Worm (Caenorhabditis elegans) whole organism, L2 larva: Measurements from ENCODE around the gene sra-31.

ENCODE experiments used
- ceh-82 ChIP-seq: fragments of 150-350 bp; optimal IDR thresholded peaks from 2 replicates; lab custom pipeline; 2014; ENCODE audit warnings: missing biosample characterization, missing genetic modification characterization
- crh-2 ChIP-seq: sonication (generic microtip); optimal IDR thresholded peaks from 2 replicates; lab custom pipeline; 2017; ENCODE audit warnings: missing biosample characterization, missing genetic modification characterization
- lin-39 ChIP-seq: fragments of 150-350 bp; optimal IDR thresholded peaks from 2 replicates; lab custom pipeline; 2014; ENCODE audit warnings: missing biosample characterization, missing genetic modification reagents, missing genetic modification characterization
- mdl-1 ChIP-seq, 2 experiments: fragments of 150-350 bp in 1 of 2; sonication (generic microtip) in 1 of 2; optimal IDR thresholded peaks; 2 replicates each; lab custom pipeline; 2017; ENCODE audit warnings: missing biosample characterization in 2 of 2, missing genetic modification characterization in 2 of 2
- nhr-10 ChIP-seq: sonication (generic microtip); optimal IDR thresholded peaks from 2 replicates; lab custom pipeline; 2017; ENCODE audit warnings: missing biosample characterization, missing genetic modification characterization
- nhr-6 ChIP-seq: fragments of 150-350 bp; optimal IDR thresholded peaks from 2 replicates; lab custom pipeline; 2014; ENCODE audit warnings: missing biosample characterization, missing genetic modification characterization
- zag-1 ChIP-seq: fragments of 150-350 bp; optimal IDR thresholded peaks from 2 replicates; lab custom pipeline; 2014; ENCODE audit warnings: missing biosample characterization, missing genetic modification characterization
- ztf-11 ChIP-seq: sonication (generic microtip); optimal IDR thresholded peaks from 2 replicates; lab custom pipeline; 2017; ENCODE audit warnings: missing biosample characterization, missing genetic modification characterization
- ztf-4 ChIP-seq: fragments of 150-350 bp; optimal IDR thresholded peaks from 2 replicates; lab custom pipeline; 2014; ENCODE audit warnings: missing biosample characterization, missing genetic modification characterization

ce11 chrII:6561300-6561699 lies 17.0 kb downstream of the sra-31 start, which contains the start of gene F18C5.10:
- TF ChIP-seq lin-39 (tag; lab: Kevin White, UChicago) = no peak
- TF ChIP-seq mdl-1 (tag; optimal IDR thresholded peaks at IDR 0.05; lab: Kevin White, UChicago) = no peak
- no peak for TF ChIP-seq nhr-6 (tag; lab: Kevin White, UChicago)
- TF ChIP-seq zag-1 = no peak
- no peak for TF ChIP-seq nhr-10 (tag; lab: Kevin White, UChicago)
- no peak for TF ChIP-seq crh-2 (tag; lab: Kevin White, UChicago)
- TF ChIP-seq ztf-11 (tag; lab: Kevin White, UChicago) = no peak
- TF ChIP-seq ztf-4 (tag; lab: Kevin White, UChicago) = no peak
- TF ChIP-seq ceh-82 (tag; lab: Kevin White, UChicago) = no peak
